Worm (Caenorhabditis elegans) whole organism, midembryonic: ENCODE results near the gene C55A6.1.

Experiments
- T22C8.4 ChIP-seq: fragments of 200-800 bp; sonication (Bioruptor generic); IDR thresholded peaks from 2 replicates; pipeline ENCODE4 v1.3.6; 2022; ENCODE audit warnings: missing genetic modification characterization, missing compliant biosample characterization
- cog-1 ChIP-seq: sonication (generic microtip); optimal IDR thresholded peaks from 2 replicates; lab custom pipeline; 2016; ENCODE audit warnings: missing genetic modification characterization, missing compliant biosample characterization
- flt-1 ChIP-seq: fragments of 200-800 bp; sonication (Bioruptor generic); IDR thresholded peaks from 2 replicates; pipeline ENCODE4 v1.3.6; 2022; ENCODE audit warnings: missing genetic modification characterization, missing compliant biosample characterization
- klf-2 ChIP-seq: fragments of 200-800 bp; sonication (Bioruptor generic); conservative IDR thresholded peaks from 2 replicates; pipeline ENCODE4 v1.3.6; 2022; ENCODE audit warnings: missing genetic modification reagents, missing genetic modification characterization, missing compliant biosample characterization
- med-1 ChIP-seq: sonication (generic microtip); optimal IDR thresholded peaks from 2 replicates; lab custom pipeline; 2017; ENCODE audit warnings: missing genetic modification characterization, mild to moderate bottlenecking, missing compliant biosample characterization, antibody characterized with exemption, missing genetic modification reagents; ENCODE audit not compliant: insufficient read depth
- ref-1 ChIP-seq: fragments of 200-800 bp; sonication (Bioruptor generic); conservative IDR thresholded peaks from 2 replicates; pipeline ENCODE4 v1.3.6; 2022; ENCODE audit warnings: missing genetic modification reagents, missing genetic modification characterization, missing compliant biosample characterization
- tab-1 ChIP-seq: fragments of 200-800 bp; sonication (Bioruptor generic); IDR thresholded peaks from 2 replicates; pipeline ENCODE4 v1.3.6; 2022; ENCODE audit warnings: missing genetic modification characterization, missing compliant biosample characterization
- ztf-23 ChIP-seq: fragments of 200-800 bp; sonication (Bioruptor generic); IDR thresholded peaks from 2 replicates; pipeline ENCODE4 v1.3.6; 2022; ENCODE audit warnings: missing genetic modification reagents, missing genetic modification characterization, missing compliant biosample characterization
- ztf-29 ChIP-seq: fragments of 200-800 bp; sonication (Bioruptor generic); IDR thresholded peaks from 2 replicates; pipeline ENCODE4 v1.3.6; 2022; ENCODE audit warnings: missing genetic modification reagents, missing genetic modification characterization, missing compliant biosample characterization

The C55A6.1 gene

DNA sequence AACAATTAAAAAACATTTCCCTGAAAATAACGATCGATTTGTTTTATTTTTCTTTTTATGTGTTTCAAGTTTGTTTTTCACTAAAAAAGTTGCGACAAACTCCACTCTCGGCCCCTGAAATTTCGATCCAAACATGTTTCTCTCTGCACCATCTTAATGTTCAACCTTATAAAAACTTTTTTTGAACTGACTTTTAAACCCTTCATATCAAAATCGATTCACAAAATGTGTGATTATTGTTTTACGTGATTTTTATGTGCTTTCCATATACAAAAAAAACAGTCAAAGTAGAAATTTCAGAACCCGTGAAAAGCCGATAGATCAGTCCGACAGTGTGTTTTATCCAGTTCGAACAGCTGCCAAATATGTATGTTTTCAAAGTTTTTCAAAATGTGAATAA lies 22.8 kb upstream of the C55A6.1 start, which contains the start of gene ccch-1:
Gene ccch-1 (plus strand): TSS at position 301 of the 400 bp plus-strand sequence.
- TF ChIP-seq klf-2 (GFP tag; lab: Robert Waterston, UW), result no peak
- TF ChIP-seq med-1, result no peak
- TF ChIP-seq ztf-29, result no peak
- no peak for TF ChIP-seq cog-1
- TF ChIP-seq ref-1 (GFP tag; lab: Robert Waterston, UW), result no peak

DNA sequence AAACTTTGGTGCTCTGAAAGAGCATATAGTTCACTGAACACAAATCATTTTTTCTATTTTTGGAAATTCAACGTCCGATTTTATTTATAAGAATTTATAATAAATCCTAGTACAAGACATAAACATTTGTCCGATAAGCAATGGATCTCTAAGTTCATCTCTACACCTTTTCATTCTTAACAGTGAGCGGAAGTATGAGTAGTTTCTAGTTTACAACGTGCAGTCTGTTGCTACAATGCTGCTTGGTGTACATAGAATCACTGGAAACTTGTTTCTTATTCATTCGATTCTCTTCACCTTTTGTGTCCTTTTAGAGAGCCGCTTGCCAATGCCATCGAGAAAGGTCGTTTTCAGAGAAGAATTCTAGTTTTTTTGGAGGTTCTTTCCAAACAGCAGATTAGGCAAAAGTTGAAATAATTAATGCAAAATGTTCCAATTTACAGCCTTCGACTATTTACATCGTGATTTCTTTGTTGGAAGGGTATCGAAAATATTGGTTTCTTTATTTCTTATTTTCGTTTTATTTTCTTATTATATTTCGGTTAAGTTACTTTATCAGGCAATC lies 22.2 kb upstream of the C55A6.1 start:
- TF ChIP-seq klf-2 (GFP tag; lab: Robert Waterston, UW) (no peak), T22C8.4 (no peak), med-1 (no peak), ztf-29 (no peak), ztf-23 (GFP tag; lab: Robert Waterston, UW) (no peak)

DNA sequence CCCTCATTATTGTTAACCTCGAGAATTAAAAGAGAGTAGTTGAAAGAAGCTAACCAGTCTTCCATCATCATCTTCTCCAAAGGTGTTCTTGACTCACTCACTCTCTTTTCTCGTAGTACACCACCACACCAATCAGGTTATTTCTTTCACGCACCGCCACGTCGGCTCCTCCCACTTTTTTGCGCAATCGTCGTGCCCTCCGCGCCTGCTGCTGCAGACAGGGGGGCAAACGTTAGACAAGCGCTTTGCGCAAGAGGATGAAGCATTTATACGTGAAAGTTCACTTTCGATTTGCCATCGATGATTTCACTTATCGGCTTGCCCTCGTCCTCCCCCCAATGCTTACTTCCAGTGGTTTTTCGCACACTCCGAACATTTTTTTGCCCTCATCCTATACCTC lies 20.6 kb upstream of the C55A6.1 start:
- TF ChIP-seq T22C8.4, result no peak
- no peak for TF ChIP-seq med-1
- TF ChIP-seq tab-1 (GFP tag; lab: Robert Waterston, UW), result no peak
- TF ChIP-seq cog-1, result no peak
- no peak for TF ChIP-seq flt-1 (GFP tag; lab: Robert Waterston, UW)
- TF ChIP-seq ztf-23 (GFP tag; lab: Robert Waterston, UW), result no peak
- no peak for TF ChIP-seq ref-1 (GFP tag; lab: Robert Waterston, UW)
- TF ChIP-seq klf-2 (GFP tag; lab: Robert Waterston, UW), result no peak
- no peak for TF ChIP-seq ztf-29

DNA sequence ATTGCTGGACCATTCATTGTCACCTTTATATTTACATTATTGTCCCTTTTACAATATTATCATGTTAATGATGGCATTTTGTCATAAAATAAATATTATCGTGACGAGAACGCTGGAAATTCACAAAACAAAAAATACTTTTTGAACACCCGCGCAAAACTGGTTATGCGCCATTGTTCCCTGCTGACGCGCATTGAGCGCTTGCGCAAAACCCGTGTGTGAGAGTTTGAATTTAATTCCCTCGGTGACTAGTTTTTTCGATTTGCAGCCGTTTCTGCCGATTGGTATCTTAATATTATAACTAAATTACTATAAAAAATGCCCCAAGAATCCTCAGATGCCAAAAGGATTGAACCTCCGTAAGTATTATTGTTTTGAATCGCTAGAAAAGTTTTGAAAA lies 16.7 kb upstream of the C55A6.1 start, which contains the start of gene pafo-1:
Gene pafo-1 (plus strand): TSS at position 256 of the 400 bp plus-strand sequence.
- TF ChIP-seq med-1 (peak; percentile 27), ref-1 (GFP tag; lab: Robert Waterston, UW) (no peak), flt-1 (GFP tag; lab: Robert Waterston, UW) (peak; percentile 67; the same call in 1 of the 2 replicates), klf-2 (GFP tag; lab: Robert Waterston, UW) (no peak), T22C8.4 (no peak; the same call in 1 of the 2 replicates), cog-1 (peak; percentile 52), ztf-29 (no peak), tab-1 (GFP tag; lab: Robert Waterston, UW) (peak; percentile 30; the same call in 1 of the 2 replicates), ztf-23 (GFP tag; lab: Robert Waterston, UW) (peak; percentile 78)

DNA sequence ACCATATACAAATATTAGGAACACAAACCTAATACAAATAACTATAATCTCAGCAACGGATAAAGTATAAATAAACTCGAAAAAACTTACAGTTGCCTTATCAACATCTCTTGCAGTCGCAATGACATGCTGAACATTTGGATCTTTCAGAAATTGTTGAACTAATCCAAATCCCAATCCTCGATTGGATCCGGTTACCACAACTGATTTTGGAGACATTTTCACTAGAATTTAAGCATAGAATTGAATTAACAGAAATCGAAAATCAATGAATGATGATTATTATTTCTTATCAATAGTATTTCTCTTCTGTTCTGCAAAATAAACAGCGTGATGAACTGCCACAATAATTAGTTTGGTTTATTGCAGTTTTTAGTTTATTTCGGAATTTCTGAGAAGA lies 15.4 kb upstream of the C55A6.1 start, which contains the start of the genes C55A6.11 and C55A6.7:
Gene C55A6.11 (plus strand): TSS at position 301 of the 400 bp plus-strand sequence.
Gene C55A6.7 (minus strand): TSS at position 316 of the 400 bp plus-strand sequence.
- TF ChIP-seq flt-1 (GFP tag; lab: Robert Waterston, UW) (no peak), tab-1 (GFP tag; lab: Robert Waterston, UW) (no peak), med-1 (no peak), cog-1 (no peak), ztf-29 (no peak), klf-2 (GFP tag; lab: Robert Waterston, UW) (no peak), ztf-23 (GFP tag; lab: Robert Waterston, UW) (no peak), T22C8.4 (no peak), ref-1 (GFP tag; lab: Robert Waterston, UW) (no peak)

DNA sequence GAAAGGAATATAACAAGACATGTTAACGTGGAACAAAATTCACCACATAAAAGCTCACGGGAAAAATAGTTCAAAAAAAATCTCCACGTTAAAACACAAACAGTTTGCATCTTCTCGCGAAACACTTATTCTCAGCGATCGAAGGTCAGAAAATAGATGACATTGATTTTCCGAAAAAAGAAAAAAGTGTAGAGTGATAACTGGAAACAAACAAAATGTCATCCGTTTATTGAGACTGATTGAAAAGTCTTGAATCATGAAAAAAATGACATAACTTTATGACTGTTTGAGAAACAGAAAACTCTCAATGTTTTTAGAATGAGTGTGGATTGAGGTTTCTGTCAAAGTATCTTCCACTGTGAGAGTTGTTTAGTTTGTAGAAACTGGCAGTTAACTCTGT lies 13.0 kb upstream of the C55A6.1 start, which contains the start of gene C55A6.4:
Gene C55A6.4 (minus strand): TSS at position 101 of the 400 bp plus-strand sequence.
- TF ChIP-seq klf-2 (GFP tag; lab: Robert Waterston, UW) (no peak), med-1 (no peak), cog-1 (no peak), tab-1 (GFP tag; lab: Robert Waterston, UW) (no peak), flt-1 (GFP tag; lab: Robert Waterston, UW) (no peak), ztf-23 (GFP tag; lab: Robert Waterston, UW) (no peak), ref-1 (GFP tag; lab: Robert Waterston, UW) (no peak), T22C8.4 (no peak), ztf-29 (no peak)

DNA sequence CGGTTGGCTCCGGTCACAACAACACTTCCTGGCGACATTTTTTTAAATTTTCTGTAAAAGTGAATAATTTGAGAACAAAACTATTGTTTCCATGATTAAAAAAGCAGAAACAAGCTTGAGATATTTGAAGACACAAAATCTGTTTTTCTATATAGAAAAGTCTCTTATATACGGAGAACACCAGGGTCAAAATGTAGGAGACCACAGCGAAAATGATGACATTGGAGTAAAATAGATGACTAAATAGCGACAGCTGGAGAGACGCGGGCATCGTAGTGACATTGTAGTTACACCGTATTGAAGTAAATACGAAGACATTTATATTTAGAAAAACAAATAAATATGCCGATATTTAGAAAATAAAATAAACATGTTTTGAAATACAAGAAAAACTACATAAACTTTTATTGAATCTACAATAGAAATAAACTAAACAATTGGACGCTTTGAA lies 11.4 kb upstream of the C55A6.1 start, which contains the start of gene sdz-8:
Gene sdz-8 (minus strand): TSS at position 51 of the 451 bp plus-strand sequence.
- TF ChIP-seq cog-1 (no peak), T22C8.4 (no peak), ztf-29 (no peak), ref-1 (GFP tag; lab: Robert Waterston, UW) (no peak), ztf-23 (GFP tag; lab: Robert Waterston, UW) (no peak), flt-1 (GFP tag; lab: Robert Waterston, UW) (no peak), tab-1 (GFP tag; lab: Robert Waterston, UW) (no peak), klf-2 (GFP tag; lab: Robert Waterston, UW) (no peak), med-1 (no peak)

DNA sequence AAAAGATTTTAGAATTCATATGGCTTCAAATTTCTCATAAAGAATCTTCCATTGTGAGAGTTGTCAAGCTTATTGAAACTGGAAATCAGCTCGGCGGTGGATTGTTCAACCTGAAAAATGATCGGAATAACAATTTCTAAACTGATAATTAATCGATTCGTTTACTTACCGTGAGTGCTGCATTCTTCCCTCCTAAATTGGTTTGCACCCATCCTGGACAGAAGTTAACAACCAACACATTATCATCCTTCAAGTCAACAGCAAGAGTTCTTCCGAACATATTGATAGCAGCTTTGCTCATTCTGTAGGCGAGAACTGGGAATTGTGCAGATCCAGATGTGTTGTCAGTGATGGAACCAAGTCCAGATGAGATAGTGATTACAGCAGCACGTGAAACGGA lies 10.4 kb upstream of the C55A6.1 start:
- no peak for TF ChIP-seq med-1
- no peak for TF ChIP-seq cog-1
- TF ChIP-seq T22C8.4, result no peak
- no peak for TF ChIP-seq ztf-29
- TF ChIP-seq tab-1 (GFP tag; lab: Robert Waterston, UW), result no peak
- TF ChIP-seq flt-1 (GFP tag; lab: Robert Waterston, UW), result no peak
- no peak for TF ChIP-seq ztf-23 (GFP tag; lab: Robert Waterston, UW)
- no peak for TF ChIP-seq klf-2 (GFP tag; lab: Robert Waterston, UW)
- TF ChIP-seq ref-1 (GFP tag; lab: Robert Waterston, UW), result no peak

DNA sequence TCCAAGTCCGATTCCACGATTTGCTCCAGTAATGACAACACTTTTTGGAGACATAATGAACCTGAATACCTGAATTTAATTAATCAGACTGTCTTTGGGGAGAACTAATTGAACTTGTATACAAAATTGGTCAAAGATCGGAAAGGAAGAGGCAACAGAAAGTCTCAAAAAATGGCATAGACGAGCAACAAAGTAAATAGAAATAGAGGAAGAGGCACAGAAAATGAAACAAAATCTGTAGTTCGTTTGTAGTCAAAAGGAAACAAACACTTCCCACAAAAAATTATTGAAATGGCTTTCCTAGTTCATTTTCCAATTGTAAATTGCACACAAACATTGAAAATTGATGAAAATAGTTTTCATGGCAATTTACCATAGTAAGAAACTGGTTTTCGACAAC lies 9.9 kb upstream of the C55A6.1 start, which contains the start of gene C55A6.6:
Gene C55A6.6 (minus strand): TSS at position 61 of the 400 bp plus-strand sequence.
- TF ChIP-seq ref-1 (GFP tag; lab: Robert Waterston, UW) (no peak), ztf-23 (GFP tag; lab: Robert Waterston, UW) (no peak), med-1 (no peak), cog-1 (no peak), T22C8.4 (no peak), ztf-29 (no peak), klf-2 (GFP tag; lab: Robert Waterston, UW) (no peak), tab-1 (GFP tag; lab: Robert Waterston, UW) (no peak), flt-1 (GFP tag; lab: Robert Waterston, UW) (no peak)

DNA sequence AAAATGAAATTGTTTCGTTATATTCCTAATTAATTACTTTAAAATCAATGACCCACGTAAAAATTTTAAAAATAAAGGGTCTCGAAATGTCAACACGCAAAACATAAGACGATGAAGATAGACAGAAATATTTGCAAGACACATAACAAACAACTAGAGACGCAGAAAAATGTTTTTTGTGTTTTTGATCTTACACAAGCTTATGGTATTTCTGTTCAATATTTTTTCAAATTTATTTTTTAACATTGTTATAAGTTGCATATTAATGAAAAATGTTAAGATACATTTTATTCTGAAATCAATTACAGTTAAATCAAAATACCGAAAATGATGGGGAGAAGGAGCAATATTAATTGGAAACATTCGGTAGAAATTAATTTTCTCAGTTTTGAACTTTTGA lies 8.7 kb upstream of the C55A6.1 start, which contains the start of gene C55A6.3:
Gene C55A6.3 (minus strand): TSS at position 101 of the 400 bp plus-strand sequence.
- TF ChIP-seq ztf-29, result no peak
- TF ChIP-seq ref-1 (GFP tag; lab: Robert Waterston, UW), result no peak
- no peak for TF ChIP-seq flt-1 (GFP tag; lab: Robert Waterston, UW)
- no peak for TF ChIP-seq cog-1
- TF ChIP-seq klf-2 (GFP tag; lab: Robert Waterston, UW), result no peak
- no peak for TF ChIP-seq ztf-23 (GFP tag; lab: Robert Waterston, UW)
- no peak for TF ChIP-seq T22C8.4
- no peak for TF ChIP-seq tab-1 (GFP tag; lab: Robert Waterston, UW)
- TF ChIP-seq med-1, result no peak
